Worm (Caenorhabditis elegans) whole organism, L4 larva: ENCODE data around the gene ZK899.6.
"Not testable (repeated sequence)": the region's sequence is repeated elsewhere in the genome, so short reads cannot be mapped to it uniquely, and the experiment has no call there.

ENCODE experiments used
- D1046.2 ChIP-seq: fragments of 200-800 bp; sonication (Bioruptor generic); IDR thresholded peaks from 2 replicates; pipeline ENCODE4 v1.3.6; 2022; ENCODE audit warnings: missing genetic modification characterization, missing compliant biosample characterization
- F49E8.2 ChIP-seq: sonication (generic microtip); optimal IDR thresholded peaks from 2 replicates; lab custom pipeline; 2016; ENCODE audit warnings: missing compliant biosample characterization, mild to moderate bottlenecking, missing genetic modification characterization, borderline replicate concordance
- T20F7.1 ChIP-seq: fragments of 200-800 bp; sonication (Bioruptor generic); optimal IDR thresholded peaks from 2 replicates; lab custom pipeline; 2018; ENCODE audit warnings: mild to moderate bottlenecking, missing genetic modification characterization, missing compliant biosample characterization
- Y105C5A.15 ChIP-seq: fragments of 200-800 bp; sonication (Bioruptor generic); IDR thresholded peaks from 2 replicates; pipeline ENCODE4 v1.3.6; 2022; ENCODE audit warnings: missing genetic modification characterization, missing compliant biosample characterization
- Y48G9A.11 ChIP-seq: fragments of 200-800 bp; sonication (Bioruptor generic); IDR thresholded peaks from 2 replicates; pipeline ENCODE4 v1.3.6; 2022; ENCODE audit warnings: missing genetic modification reagents, missing genetic modification characterization, missing compliant biosample characterization
- aly-2 ChIP-seq: sonication (generic microtip); optimal IDR thresholded peaks from 2 replicates; lab custom pipeline; 2018; ENCODE audit warnings: missing biosample characterization, missing genetic modification characterization
- ama-1 ChIP-seq: fragments of 150-350 bp; optimal IDR thresholded peaks from 2 replicates; lab custom pipeline; 2014; ENCODE audit warnings: inconsistent platforms, mixed read lengths
- arid-1 ChIP-seq: fragments of 200-800 bp; sonication (Bioruptor generic); conservative IDR thresholded peaks from 2 replicates; pipeline ENCODE4 v1.3.6; 2022; ENCODE audit warnings: missing genetic modification reagents, missing genetic modification characterization, missing compliant biosample characterization
- ceh-20 ChIP-seq: fragments of 200-800 bp; sonication (Bioruptor generic); IDR thresholded peaks from 2 replicates; pipeline ENCODE4 v1.3.6; 2022; ENCODE audit warnings: missing genetic modification reagents, missing genetic modification characterization, missing compliant biosample characterization
- ceh-28 ChIP-seq: fragments of 150-350 bp; optimal IDR thresholded peaks from 2 replicates; lab custom pipeline; 2014; ENCODE audit warnings: missing biosample characterization, missing genetic modification reagents, missing genetic modification characterization
- ceh-62 ChIP-seq: sonication (generic microtip); optimal IDR thresholded peaks from 2 replicates; lab custom pipeline; 2017; ENCODE audit warnings: missing biosample characterization, missing genetic modification characterization
- ces-1 ChIP-seq: fragments of 150-350 bp; sonication (generic microtip); optimal IDR thresholded peaks from 4 replicates; lab custom pipeline; 2014; ENCODE audit warnings: missing biosample characterization, missing genetic modification reagents, missing genetic modification characterization
- daf-12 ChIP-seq: fragments of 150-350 bp; optimal IDR thresholded peaks from 2 replicates; lab custom pipeline; 2014; ENCODE audit warnings: missing biosample characterization, missing genetic modification reagents, missing genetic modification characterization
- daf-16 ChIP-seq, 3 experiments: sonication (generic microtip); optimal IDR thresholded peaks; 2 replicates each; lab custom pipeline; 2016 to 2017; ENCODE audit warnings: missing genetic modification characterization in 3 of 3, missing genetic modification reagents in 3 of 3, mild to moderate bottlenecking in 2 of 3, missing compliant biosample characterization in 2 of 3, missing biosample characterization in 1 of 3, moderate library complexity in 1 of 3
- daf-8 ChIP-seq: fragments of 200-800 bp; sonication (Bioruptor generic); IDR thresholded peaks from 2 replicates; pipeline ENCODE4 v1.3.6; 2022; ENCODE audit warnings: missing genetic modification characterization, missing compliant biosample characterization
- dmd-6 ChIP-seq: fragments of 200-800 bp; sonication (Bioruptor generic); IDR thresholded peaks from 2 replicates; pipeline ENCODE4 v1.3.6; 2022; ENCODE audit warnings: missing genetic modification reagents, missing genetic modification characterization, missing compliant biosample characterization
- dpl-1 ChIP-seq: fragments of 150-350 bp; optimal IDR thresholded peaks from 2 replicates; lab custom pipeline; 2014; ENCODE audit warnings: missing biosample characterization, missing genetic modification reagents, missing genetic modification characterization
- dve-1 ChIP-seq: sonication (generic microtip); optimal IDR thresholded peaks from 2 replicates; lab custom pipeline; 2017; ENCODE audit warnings: antibody characterized with exemption, mild to moderate bottlenecking, missing genetic modification characterization, missing compliant biosample characterization; ENCODE audit not compliant: insufficient read depth
- hlh-11 ChIP-seq: fragments of 200-800 bp; sonication (Bioruptor generic); optimal IDR thresholded peaks from 2 replicates; lab custom pipeline; 2018; ENCODE audit warnings: mild to moderate bottlenecking, missing genetic modification characterization, missing compliant biosample characterization
- hlh-30 ChIP-seq: sonication (generic microtip); optimal IDR thresholded peaks from 2 replicates; lab custom pipeline; 2017; ENCODE audit warnings: antibody characterized with exemption, mild to moderate bottlenecking, missing genetic modification characterization, missing compliant biosample characterization; ENCODE audit not compliant: insufficient read depth
- lin-1 ChIP-seq: fragments of 200-800 bp; sonication (Bioruptor generic); IDR thresholded peaks from 2 replicates; pipeline ENCODE4 v1.3.6; 2022; ENCODE audit warnings: missing genetic modification reagents, missing genetic modification characterization, missing compliant biosample characterization
- lin-29 ChIP-seq: fragments of 200-800 bp; sonication (Bioruptor generic); IDR thresholded peaks from 2 replicates; pipeline ENCODE4 v1.3.6; 2022; ENCODE audit warnings: missing genetic modification reagents, missing genetic modification characterization, missing compliant biosample characterization
- lsy-2 ChIP-seq, 2 experiments: fragments of 150-350 bp in 1 of 2; sonication (generic microtip) in 1 of 2; optimal IDR thresholded peaks; 2 replicates each; lab custom pipeline; 2014 to 2017; ENCODE audit warnings: missing biosample characterization in 2 of 2, missing genetic modification characterization in 2 of 2
- madf-9 ChIP-seq: fragments of 200-800 bp; sonication (Bioruptor generic); conservative IDR thresholded peaks from 2 replicates; pipeline ENCODE4 v1.3.6; 2022; ENCODE audit warnings: missing genetic modification reagents, missing genetic modification characterization, missing compliant biosample characterization
- mdt-29 ChIP-seq: fragments of 200-800 bp; sonication (Bioruptor generic); IDR thresholded peaks from 2 replicates; pipeline ENCODE4 v1.3.6; 2022; ENCODE audit warnings: missing genetic modification reagents, missing genetic modification characterization, missing compliant biosample characterization
- mep-1 ChIP-seq: fragments of 150-350 bp; sonication (generic microtip); optimal IDR thresholded peaks from 3 replicates; lab custom pipeline; 2014; ENCODE audit warnings: missing biosample characterization, missing genetic modification characterization
- mxl-3 ChIP-seq: fragments of 200-800 bp; sonication (Bioruptor generic); optimal IDR thresholded peaks from 2 replicates; lab custom pipeline; 2018; ENCODE audit warnings: mild to moderate bottlenecking, missing genetic modification characterization, missing compliant biosample characterization
- nhr-102 ChIP-seq: sonication (generic microtip); optimal IDR thresholded peaks from 2 replicates; lab custom pipeline; 2016; ENCODE audit warnings: mild to moderate bottlenecking, missing genetic modification characterization, moderate library complexity, missing compliant biosample characterization
- nhr-11 ChIP-seq: fragments of 150-350 bp; optimal IDR thresholded peaks from 2 replicates; lab custom pipeline; 2014; ENCODE audit warnings: missing biosample characterization, missing genetic modification characterization
- nhr-25 ChIP-seq: sonication (generic microtip); optimal IDR thresholded peaks from 2 replicates; lab custom pipeline; 2017; ENCODE audit warnings: missing genetic modification characterization, mild to moderate bottlenecking, missing compliant biosample characterization, antibody characterized with exemption, moderate library complexity, borderline replicate concordance; ENCODE audit not compliant: insufficient read depth
- nhr-28 ChIP-seq: fragments of 150-350 bp; optimal IDR thresholded peaks from 2 replicates; lab custom pipeline; 2014; ENCODE audit warnings: missing biosample characterization, missing genetic modification characterization
- nhr-42 ChIP-seq: fragments of 200-800 bp; sonication (Bioruptor generic); IDR thresholded peaks from 2 replicates; pipeline ENCODE4 v1.3.6; 2022; ENCODE audit warnings: missing genetic modification characterization, missing compliant biosample characterization
- nhr-6 ChIP-seq: fragments of 150-350 bp; optimal IDR thresholded peaks from 2 replicates; lab custom pipeline; 2014; ENCODE audit warnings: missing biosample characterization, missing genetic modification characterization
- nhr-76 ChIP-seq: fragments of 150-350 bp; optimal IDR thresholded peaks from 2 replicates; lab custom pipeline; 2014; ENCODE audit warnings: missing biosample characterization, missing genetic modification characterization
- nhr-77 ChIP-seq: fragments of 150-350 bp; optimal IDR thresholded peaks from 2 replicates; lab custom pipeline; 2014; ENCODE audit warnings: missing biosample characterization, missing genetic modification characterization
- php-3 ChIP-seq: fragments of 200-800 bp; sonication (Bioruptor generic); IDR thresholded peaks from 2 replicates; pipeline ENCODE4 v1.3.6; 2022; ENCODE audit warnings: missing genetic modification reagents, missing genetic modification characterization, missing compliant biosample characterization
- pqm-1 ChIP-seq: sonication (generic microtip); optimal IDR thresholded peaks from 2 replicates; lab custom pipeline; 2017; ENCODE audit warnings: missing biosample characterization, missing genetic modification characterization
- rbr-2 ChIP-seq: sonication (generic microtip); optimal IDR thresholded peaks from 2 replicates; lab custom pipeline; 2016; ENCODE audit warnings: missing genotype, missing genetic modification characterization, missing compliant biosample characterization
- unc-62 ChIP-seq, 3 experiments: fragments of 150-350 bp in 1 of 3; sonication (generic microtip); optimal IDR thresholded peaks in 2 of 3; peaks in 1 of 3; 1 replicate in 1 of 3; 2 replicates in 2 of 3; lab custom pipeline; 2014 to 2017; ENCODE audit warnings: missing biosample characterization in 3 of 3, missing genetic modification characterization in 3 of 3, missing genetic modification reagents in 3 of 3, missing genotype in 1 of 3
- ztf-11 ChIP-seq: fragments of 150-350 bp; optimal IDR thresholded peaks from 2 replicates; lab custom pipeline; 2014; ENCODE audit warnings: missing biosample characterization, missing genetic modification characterization

ZK899.6 gene

ce11 chrX:9463045-9463444 is at the start of gene ZK899.6:
TSS of gene ZK899.6 (plus strand) at chrX:9463345.
- not testable (repeated sequence) for TF ChIP-seq T20F7.1 (GFP tag; lab: Kevin White, UChicago); arid-1 (GFP tag; lab: Robert Waterston, UW); rbr-2 (tag; lab: Kevin White, UChicago)

ce11 chrX:9417326-9417725 is 45.8 kb upstream of the ZK899.6 start:
- TF ChIP-seq unc-62 (GFP tag; optimal IDR thresholded peaks at IDR 0.05 in 1 of 2; lab: Kevin White, UChicago), result peak in 1 of 2 experiments; percentile 91
- no peak for TF ChIP-seq unc-62 (tag; optimal IDR thresholded peaks at IDR 0.05; lab: Kevin White, UChicago)
- no peak for TF ChIP-seq rbr-2 (tag; lab: Kevin White, UChicago)
- no peak for TF ChIP-seq nhr-42

ce11 chrX:9417948-9418347 is 45.2 kb upstream of the ZK899.6 start:
- TF ChIP-seq lin-29 (GFP tag; lab: Robert Waterston, UW) (no peak), aly-2 (tag; lab: Kevin White, UChicago) (no peak), lin-1 (GFP tag; lab: Robert Waterston, UW) (no peak), ztf-11 (tag; lab: Kevin White, UChicago) (no peak), T20F7.1 (GFP tag; lab: Kevin White, UChicago) (no peak), nhr-11 (tag; lab: Kevin White, UChicago) (no peak), rbr-2 (tag; lab: Kevin White, UChicago) (no peak), nhr-25 (no peak)

ce11 chrX:9428059-9428458 is 35.1 kb upstream of the ZK899.6 start, which contains the start of gene B0272.4:
TSS of gene B0272.4 (plus strand) at chrX:9428431.
- TF ChIP-seq Y105C5A.15 (GFP tag; lab: Robert Waterston, UW) (no peak), dmd-6 (GFP tag; lab: Robert Waterston, UW) (peak; percentile 42), daf-16 (GFP tag; optimal IDR thresholded peaks at IDR 0.05; lab: Kevin White, UChicago) (no peak), daf-16 (tag; optimal IDR thresholded peaks at IDR 0.05; lab: Kevin White, UChicago) (peak; percentile 95), ama-1 (lab: Kevin White, UChicago) (no peak), hlh-11 (peak; percentile 47), dve-1 (peak; percentile 76), ceh-20 (GFP tag; lab: Robert Waterston, UW) (peak; percentile 44; the same call in 1 of the 2 replicates), lsy-2 (tag; optimal IDR thresholded peaks at IDR 0.05; lab: Kevin White, UChicago) (no peak), nhr-28 (tag; lab: Kevin White, UChicago) (peak; percentile 97), php-3 (GFP tag; lab: Robert Waterston, UW) (peak; percentile 96), mep-1 (tag; lab: Kevin White, UChicago) (peak; percentile 35), pqm-1 (tag; lab: Kevin White, UChicago) (peak; percentile 63)

- TF ChIP-seq madf-9 (GFP tag; lab: Robert Waterston, UW), result no peak
- no peak for TF ChIP-seq mdt-29 (GFP tag; lab: Robert Waterston, UW)
- no peak for TF ChIP-seq D1046.2
- no peak for TF ChIP-seq php-3 (GFP tag; lab: Robert Waterston, UW)
- peak; percentile 83 for TF ChIP-seq nhr-11 (tag; lab: Kevin White, UChicago)
- peak; percentile 41 for TF ChIP-seq nhr-25
- TF ChIP-seq dve-1, result peak; percentile 91
- TF ChIP-seq lsy-2 (tag; optimal IDR thresholded peaks at IDR 0.05; lab: Kevin White, UChicago), result peak in 1 of 2 experiments; percentile 4
- peak; percentile 66 for TF ChIP-seq nhr-102 (tag; lab: Kevin White, UChicago)
- no peak for TF ChIP-seq daf-8 (GFP tag; lab: Robert Waterston, UW)
- no peak for TF ChIP-seq ces-1 (GFP tag; lab: Kevin White, UChicago)
- TF ChIP-seq ceh-62 (tag; lab: Kevin White, UChicago), result no peak
- TF ChIP-seq daf-12 (tag; lab: Kevin White, UChicago), result no peak
- TF ChIP-seq F49E8.2 (tag; lab: Kevin White, UChicago), result no peak
- TF ChIP-seq nhr-76 (tag; lab: Kevin White, UChicago), result no peak
- peak; percentile 68 for TF ChIP-seq nhr-77 (tag; lab: Kevin White, UChicago)
- peak; percentile 68 for TF ChIP-seq hlh-30 (tag; lab: Kevin White, UChicago)
- TF ChIP-seq daf-16 (GFP tag; optimal IDR thresholded peaks at IDR 0.05; lab: Kevin White, UChicago), result peak; percentile 1 to 13
- peak; percentile 90 for TF ChIP-seq daf-16 (tag; optimal IDR thresholded peaks at IDR 0.05; lab: Kevin White, UChicago)
- TF ChIP-seq mep-1 (tag; lab: Kevin White, UChicago), result peak; percentile 76
- TF ChIP-seq mxl-3 (GFP tag; lab: Kevin White, UChicago), result peak; percentile 76
- no peak for TF ChIP-seq dpl-1 (GFP tag; lab: Kevin White, UChicago)
- TF ChIP-seq unc-62 (GFP tag; optimal IDR thresholded peaks at IDR 0.05 in 1 of 2; lab: Kevin White, UChicago), result peak in 1 of 2 experiments; percentile 50
- TF ChIP-seq unc-62 (tag; optimal IDR thresholded peaks at IDR 0.05; lab: Kevin White, UChicago), result no peak
- no peak for TF ChIP-seq Y48G9A.11 (GFP tag; lab: Robert Waterston, UW)
- TF ChIP-seq ceh-28 (tag; lab: Kevin White, UChicago), result no peak
- peak; percentile 10 for TF ChIP-seq nhr-6 (tag; lab: Kevin White, UChicago)
Observed at ce11 chrX:9431002-9431482, 32.1 kb upstream of the ZK899.6 start, which contains the start of gene B0272.3. TSS of gene B0272.3 (plus strand) at chrX:9431432.
